Worm (Caenorhabditis elegans) whole organism, L3 larva: ENCODE data around the gene ttll-4.

ENCODE experiments used
- eor-1 ChIP-seq, 2 experiments: fragments of 150-350 bp; optimal IDR thresholded peaks; 2 replicates each; lab custom pipeline; 2014 to 2018; ENCODE audit warnings: missing biosample characterization in 2 of 2, missing genetic modification characterization in 2 of 2
- nhr-28 ChIP-seq: fragments of 150-350 bp; optimal IDR thresholded peaks from 2 replicates; lab custom pipeline; 2014; ENCODE audit warnings: missing biosample characterization, missing genetic modification characterization
- nhr-77 ChIP-seq: fragments of 150-350 bp; optimal IDR thresholded peaks from 2 replicates; lab custom pipeline; 2014; ENCODE audit warnings: missing biosample characterization, missing genetic modification characterization

DNA sequence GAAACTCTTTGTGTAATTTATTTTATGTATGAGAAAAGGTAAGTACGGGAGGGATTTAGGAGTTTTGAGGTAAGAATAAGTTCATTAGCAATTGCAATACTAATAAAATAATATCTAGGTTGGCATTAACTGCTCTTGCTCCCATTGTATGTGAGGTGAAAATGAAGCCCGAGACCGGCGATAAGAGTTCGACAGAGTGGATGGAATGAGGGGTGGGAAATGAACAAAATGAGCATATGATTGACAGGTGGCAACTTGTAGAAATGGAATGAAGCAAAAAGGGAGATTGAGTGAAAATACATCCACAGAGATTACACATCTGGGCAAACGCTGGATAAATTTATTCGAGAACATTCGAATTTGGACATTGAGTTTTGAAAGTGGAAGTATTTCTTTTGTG, 45.2 kb upstream of the ttll-4 start:
- TF ChIP-seq nhr-77: no peak
- no peak for TF ChIP-seq eor-1 (tag; optimal IDR thresholded peaks at IDR 0.05; lab: Kevin White, UChicago)
- no peak for TF ChIP-seq nhr-28 (tag; lab: Kevin White, UChicago)
